Fruit fly (Drosophila melanogaster): Measurements from ENCODE around the gene rod.

dm6 chr3R:31626237-31626636 lies 45.5 kb downstream of the rod start:
- TF ChIP-seq sug (tag; optimal IDR thresholded peaks at IDR 0.05) = no peak
- no peak for TF ChIP-seq usp (GFP tag; optimal IDR thresholded peaks at IDR 0.05)
- TF ChIP-seq CG11696 (GFP tag; IDR thresholded peaks at IDR 0.05) = no peak

Measured in whole organism, embryonic.